Fruit fly (Drosophila melanogaster) whole organism, pupa: ENCODE results near the gene CG13364.
A peak's percentile ranks its signal among the peaks of the same experiment; 100 is the strongest.

Experiments
- CG10348 ChIP-seq: fragments of 200-800 bp; sonication (Bioruptor generic); IDR thresholded peaks from 2 replicates; pipeline ENCODE4 v1.3.6; 2022; ENCODE audit warnings: missing biosample characterization, missing genetic modification characterization
- CG12605 ChIP-seq: fragments of 200-800 bp; sonication (Bioruptor generic); IDR thresholded peaks from 2 replicates; pipeline ENCODE4 v1.3.6; 2022; ENCODE audit warnings: missing biosample characterization, missing genetic modification characterization
- CG13204 ChIP-seq: fragments of 200-800 bp; sonication (Bioruptor generic); optimal IDR thresholded peaks from 2 replicates; lab custom pipeline; 2018; ENCODE audit warnings: missing biosample characterization, mild to moderate bottlenecking, missing genetic modification characterization, moderate library complexity
- CG14655 ChIP-seq: fragments of 200-800 bp; sonication (Bioruptor generic); optimal IDR thresholded peaks from 3 replicates; lab custom pipeline; 2017; ENCODE audit warnings: mild to moderate bottlenecking, missing biosample characterization, missing genetic modification reagents, missing genetic modification characterization
- CG15710 ChIP-seq: fragments of 200-800 bp; sonication (Bioruptor generic); optimal IDR thresholded peaks from 2 replicates; lab custom pipeline; 2018; ENCODE audit warnings: missing biosample characterization, mild to moderate bottlenecking, missing genetic modification characterization, moderate library complexity
- CG17806 ChIP-seq: fragments of 200-800 bp; sonication (Bioruptor generic); optimal IDR thresholded peaks from 2 replicates; lab custom pipeline; 2018; ENCODE audit warnings: missing biosample characterization, mild to moderate bottlenecking, missing genetic modification characterization, moderate library complexity
- CG32121 ChIP-seq: fragments of 200-800 bp; sonication (Bioruptor generic); IDR thresholded peaks from 2 replicates; pipeline ENCODE4 v1.3.6; 2022; ENCODE audit warnings: missing biosample characterization, missing genetic modification characterization
- CG34367 ChIP-seq: fragments of 200-800 bp; sonication (Bioruptor generic); optimal IDR thresholded peaks from 2 replicates; lab custom pipeline; 2018; ENCODE audit warnings: missing biosample characterization, mild to moderate bottlenecking, missing genetic modification characterization
- CG4496 ChIP-seq: fragments of 200-800 bp; sonication (Bioruptor generic); IDR thresholded peaks from 3 replicates; pipeline ENCODE4 v1.3.6; 2022; ENCODE audit warnings: missing biosample characterization, missing genetic modification characterization
- CG8159 ChIP-seq: fragments of 200-800 bp; sonication (Bioruptor generic); optimal IDR thresholded peaks from 3 replicates; lab custom pipeline; 2018; ENCODE audit warnings: missing biosample characterization, mild to moderate bottlenecking, missing genetic modification characterization, moderate library complexity
- CG8301 ChIP-seq: fragments of 200-800 bp; sonication (Bioruptor generic); optimal IDR thresholded peaks from 2 replicates; lab custom pipeline; 2018; ENCODE audit warnings: missing biosample characterization, mild to moderate bottlenecking, missing genetic modification characterization
- CG9948 ChIP-seq: fragments of 200-800 bp; sonication (Bioruptor generic); optimal IDR thresholded peaks from 2 replicates; lab custom pipeline; 2018; ENCODE audit warnings: missing biosample characterization, mild to moderate bottlenecking, missing genetic modification characterization, moderate library complexity
- D1 ChIP-seq: fragments of 200-800 bp; sonication (Bioruptor generic); optimal IDR thresholded peaks from 2 replicates; lab custom pipeline; 2018; ENCODE audit warnings: missing biosample characterization, mild to moderate bottlenecking, missing genetic modification characterization, moderate library complexity
- EcR ChIP-seq: fragments of 200-800 bp; sonication (Bioruptor generic); optimal IDR thresholded peaks from 3 replicates; lab custom pipeline; 2019; ENCODE audit warnings: missing biosample characterization, missing genetic modification characterization, mild to moderate bottlenecking, moderate library complexity, missing genetic modification reagents
- Ets98B ChIP-seq: fragments of 200-800 bp; sonication (Bioruptor generic); IDR thresholded peaks from 2 replicates; pipeline ENCODE4 v1.3.6; 2022; ENCODE audit warnings: missing biosample characterization, missing genetic modification characterization
- Pif1A ChIP-seq: fragments of 200-800 bp; sonication (Bioruptor generic); optimal IDR thresholded peaks from 3 replicates; lab custom pipeline; 2016; ENCODE audit warnings: missing biosample characterization, missing genetic modification characterization
- Pif1B ChIP-seq: fragments of 200-800 bp; sonication (Bioruptor generic); optimal IDR thresholded peaks from 3 replicates; lab custom pipeline; 2016; ENCODE audit warnings: missing biosample characterization, missing genetic modification characterization
- Snoo ChIP-seq: fragments of 200-800 bp; sonication (Bioruptor generic); optimal IDR thresholded peaks from 3 replicates; lab custom pipeline; 2017; ENCODE audit warnings: missing biosample characterization, mild to moderate bottlenecking, missing genetic modification characterization, inconsistent platforms
- fd96Ca ChIP-seq: fragments of 200-800 bp; sonication (Bioruptor generic); IDR thresholded peaks from 3 replicates; pipeline ENCODE4 v1.3.6; 2022; ENCODE audit warnings: missing biosample characterization, missing genetic modification characterization
- gl ChIP-seq: fragments of 200-800 bp; sonication (Bioruptor generic); optimal IDR thresholded peaks from 2 replicates; lab custom pipeline; 2018; ENCODE audit warnings: missing biosample characterization, mild to moderate bottlenecking, missing genetic modification characterization
- rn ChIP-seq: fragments of 200-800 bp; sonication (Bioruptor generic); IDR thresholded peaks from 2 replicates; pipeline ENCODE4 v1.3.6; 2022; ENCODE audit warnings: missing biosample characterization, missing genetic modification characterization

CG13364 gene

DNA sequence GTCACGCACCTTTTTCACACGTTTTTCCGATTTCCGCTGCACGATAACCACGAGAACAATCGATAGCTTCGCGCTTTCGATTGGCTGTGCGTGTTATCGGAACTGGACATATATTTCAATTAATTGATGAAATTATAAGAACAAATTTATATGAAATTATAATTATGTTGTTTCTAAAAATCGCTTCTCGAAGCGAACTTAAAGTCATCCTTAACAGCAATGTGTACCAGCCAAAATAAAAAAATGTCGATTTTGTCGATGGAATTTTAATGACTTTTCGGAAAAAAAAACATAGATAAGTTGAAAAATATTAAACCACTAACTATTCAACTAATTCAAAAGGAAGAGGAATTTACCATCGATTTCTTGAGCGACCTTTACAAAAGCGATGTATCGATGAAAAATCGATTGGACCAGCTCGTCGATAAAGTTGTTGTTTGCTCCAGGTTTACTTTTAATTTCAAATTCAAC lies at the start of gene CG13364, which contains the start of gene Hinfp:
Gene CG13364, minus strand, starts transcription at position 47 of the 471 bp plus-strand sequence.
Gene Hinfp, plus strand, starts transcription at position 386 of the 471 bp plus-strand sequence.
- TF ChIP-seq CG15710 (tag; lab: Kevin White, UChicago): no peak
- no peak for TF ChIP-seq CG13204 (GFP tag; lab: Kevin White, UChicago)
- TF ChIP-seq CG10348: no peak
- no peak for TF ChIP-seq Pif1A (GFP tag; lab: Kevin White, UChicago)
- TF ChIP-seq CG12605 (GFP tag; lab: Robert Waterston, UW): no peak
- no peak for TF ChIP-seq CG4496
- TF ChIP-seq D1 (tag; lab: Kevin White, UChicago): no peak
- TF ChIP-seq CG14655: no peak
- TF ChIP-seq CG34367 (tag; lab: Kevin White, UChicago): no peak
- TF ChIP-seq fd96Ca (GFP tag; lab: Robert Waterston, UW): no peak
- no peak for TF ChIP-seq CG8159 (tag; lab: Kevin White, UChicago)
- TF ChIP-seq Snoo (tag; lab: Kevin White, UChicago): no peak

DNA sequence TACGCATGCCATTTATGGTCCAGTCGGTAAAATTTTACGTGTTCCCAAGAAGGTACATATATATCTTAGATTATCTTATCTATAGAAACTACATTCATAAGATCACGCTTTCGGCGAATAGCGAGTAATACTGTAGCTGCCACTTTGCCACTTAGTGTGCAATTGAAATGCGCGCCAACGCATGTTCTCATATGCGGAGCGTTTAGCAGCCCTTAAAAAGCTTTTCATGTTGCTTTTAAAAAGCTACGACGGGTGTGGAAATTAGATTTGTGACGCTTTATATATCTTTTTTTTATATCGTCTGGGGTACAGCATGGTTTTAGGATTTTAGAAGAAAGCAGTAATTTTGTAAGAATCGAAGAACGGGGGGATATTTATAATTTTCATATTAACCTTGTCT lies 33.0 kb upstream of the CG13364 start:
- TF ChIP-seq CG15710 (tag; lab: Kevin White, UChicago) (no peak), rn (GFP tag; lab: Robert Waterston, UW) (no peak), EcR (GFP tag; lab: Kevin White, UChicago) (no peak), CG32121 (no peak), Pif1B (GFP tag; lab: Kevin White, UChicago) (no peak), CG10348 (no peak), fd96Ca (GFP tag; lab: Robert Waterston, UW) (no peak), CG13204 (GFP tag; lab: Kevin White, UChicago) (no peak), CG12605 (GFP tag; lab: Robert Waterston, UW) (no peak), Pif1A (GFP tag; lab: Kevin White, UChicago) (no peak), CG8301 (tag; lab: Kevin White, UChicago) (no peak), CG8159 (tag; lab: Kevin White, UChicago) (no peak), CG9948 (no peak), Snoo (tag; lab: Kevin White, UChicago) (no peak)

DNA sequence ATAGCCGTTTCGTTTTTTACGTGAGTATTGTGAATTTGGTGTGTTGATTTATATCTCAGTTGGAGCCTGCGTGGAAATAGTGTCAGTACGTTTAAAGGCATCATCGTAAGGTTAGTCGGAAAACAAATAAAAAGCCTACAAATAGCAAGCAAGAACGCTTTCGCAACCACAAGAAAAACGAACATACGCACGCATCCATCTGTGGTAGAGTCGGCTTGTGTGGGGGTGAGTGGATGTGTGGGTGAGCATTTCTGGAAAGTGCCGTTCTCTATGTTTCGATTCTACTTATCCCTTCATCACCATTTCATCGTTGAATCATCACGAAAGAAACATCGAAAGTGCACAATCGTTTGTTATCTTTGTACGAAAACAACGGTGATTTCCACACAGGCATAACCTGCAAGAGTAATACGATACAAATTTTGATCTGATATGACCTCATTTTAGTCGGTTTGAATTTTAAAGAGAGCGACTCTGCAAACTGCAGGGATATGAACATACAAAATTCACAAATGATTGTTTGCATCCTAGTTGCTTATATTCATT lies 31.4 kb upstream of the CG13364 start:
- TF ChIP-seq Snoo (tag; lab: Kevin White, UChicago): no peak
- TF ChIP-seq CG17806 (tag; lab: Kevin White, UChicago): no peak
- TF ChIP-seq CG9948: no peak
- no peak for TF ChIP-seq CG4496
- no peak for TF ChIP-seq CG34367 (tag; lab: Kevin White, UChicago)
- TF ChIP-seq Pif1B (GFP tag; lab: Kevin White, UChicago): no peak
- no peak for TF ChIP-seq CG8301 (tag; lab: Kevin White, UChicago)
- TF ChIP-seq rn (GFP tag; lab: Robert Waterston, UW): no peak
- no peak for TF ChIP-seq CG8159 (tag; lab: Kevin White, UChicago)
- no peak for TF ChIP-seq gl (tag; lab: Kevin White, UChicago)

DNA sequence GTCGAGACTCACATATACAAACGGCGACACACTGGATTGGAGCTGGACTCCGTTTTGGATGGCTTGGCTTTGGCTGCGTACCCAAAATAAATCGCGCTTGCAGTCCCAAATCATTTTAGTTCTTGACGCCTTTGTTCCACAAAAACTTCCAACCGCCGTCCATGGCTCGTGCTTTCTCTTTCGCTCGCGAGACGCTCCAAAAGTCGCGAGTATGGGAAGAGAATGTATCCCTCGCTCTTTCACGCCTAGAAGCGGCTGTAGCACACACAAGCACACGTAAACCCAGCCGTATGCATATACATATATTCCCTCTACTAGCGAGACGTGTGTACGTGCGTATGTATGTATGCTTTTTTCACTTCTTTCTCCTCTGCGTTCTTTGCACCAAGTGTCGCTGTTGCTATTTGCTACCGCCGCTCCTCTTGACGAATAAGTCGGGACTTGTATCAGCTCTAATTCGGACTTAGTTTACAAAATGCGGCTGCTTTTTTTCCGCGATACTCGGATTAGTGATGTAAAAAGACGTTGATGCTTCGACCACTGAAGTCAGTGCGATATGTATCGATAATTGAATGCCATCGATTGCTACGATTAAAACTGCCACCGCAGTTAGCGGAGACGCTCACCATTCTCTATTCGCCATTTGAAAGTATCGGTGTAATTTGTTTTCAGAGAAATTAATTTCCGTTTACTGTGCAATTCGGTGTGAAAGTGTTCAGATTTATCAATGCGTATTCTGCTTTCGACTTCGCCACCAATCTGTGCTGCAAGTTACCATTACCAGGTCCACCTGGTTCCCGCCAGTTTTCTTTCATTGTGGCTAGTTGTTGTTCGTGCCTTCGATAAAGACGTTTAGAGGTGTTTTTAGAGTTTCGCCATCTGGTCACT lies 30.7 kb upstream of the CG13364 start, which contains the start of the genes Hmt4-20 and SkpA:
Gene Hmt4-20, minus strand, starts transcription at position 542 of the 888 bp plus-strand sequence.
Gene SkpA, plus strand, starts transcription at position 623 of the 888 bp plus-strand sequence.
- TF ChIP-seq CG10348: no peak
- no peak for TF ChIP-seq CG4496
- no peak for TF ChIP-seq Snoo (tag; lab: Kevin White, UChicago)
- no peak for TF ChIP-seq CG13204 (GFP tag; lab: Kevin White, UChicago)
- TF ChIP-seq Pif1A (GFP tag; lab: Kevin White, UChicago): no peak
- no peak for TF ChIP-seq CG8159 (tag; lab: Kevin White, UChicago)
- TF ChIP-seq rn (GFP tag; lab: Robert Waterston, UW): no peak
- TF ChIP-seq gl (tag; lab: Kevin White, UChicago): no peak
- TF ChIP-seq CG32121: no peak
- no peak for TF ChIP-seq EcR (GFP tag; lab: Kevin White, UChicago)
- TF ChIP-seq CG12605 (GFP tag; lab: Robert Waterston, UW): no peak
- TF ChIP-seq CG8301 (tag; lab: Kevin White, UChicago): no peak
- no peak for TF ChIP-seq CG9948
- no peak for TF ChIP-seq CG15710 (tag; lab: Kevin White, UChicago)
- TF ChIP-seq CG17806 (tag; lab: Kevin White, UChicago): no peak
- TF ChIP-seq CG34367 (tag; lab: Kevin White, UChicago): no peak
- no peak for TF ChIP-seq D1 (tag; lab: Kevin White, UChicago)

DNA sequence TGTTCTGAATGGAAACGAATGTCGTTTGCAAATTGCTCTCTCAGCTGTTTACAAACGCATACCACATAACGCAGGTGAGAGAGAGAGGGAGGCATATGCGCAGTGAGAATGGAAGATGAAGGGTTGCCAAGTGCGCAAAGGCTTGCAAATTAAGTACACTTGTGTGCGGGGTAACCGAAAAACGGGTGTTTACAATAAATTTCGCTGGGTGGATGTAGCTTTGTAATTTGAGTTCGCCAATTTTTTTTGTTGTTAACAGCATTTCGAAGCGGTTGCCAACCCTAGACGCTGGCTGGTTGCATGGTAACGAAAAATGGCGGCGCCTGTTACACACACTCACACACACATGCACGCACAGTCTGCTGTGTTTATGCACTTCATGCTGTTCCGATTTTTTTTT lies 29.9 kb upstream of the CG13364 start:
- TF ChIP-seq CG13204 (GFP tag; lab: Kevin White, UChicago): no peak
- peak; percentile 95 for TF ChIP-seq Pif1A (GFP tag; lab: Kevin White, UChicago)
- peak; percentile 89 for TF ChIP-seq gl (tag; lab: Kevin White, UChicago)
- TF ChIP-seq rn (GFP tag; lab: Robert Waterston, UW): peak; percentile 91
- peak; percentile 94 for TF ChIP-seq CG15710 (tag; lab: Kevin White, UChicago)
- TF ChIP-seq CG8301 (tag; lab: Kevin White, UChicago): peak; percentile 93
- no peak for TF ChIP-seq CG14655
- peak; percentile 97 for TF ChIP-seq CG12605 (GFP tag; lab: Robert Waterston, UW)
- peak; percentile 99 for TF ChIP-seq fd96Ca (GFP tag; lab: Robert Waterston, UW)
- TF ChIP-seq CG32121: peak; percentile 98
- TF ChIP-seq EcR (GFP tag; lab: Kevin White, UChicago): no peak
- TF ChIP-seq Ets98B: peak; percentile 99
- peak; percentile 91 for TF ChIP-seq CG17806 (tag; lab: Kevin White, UChicago)
- TF ChIP-seq Snoo (tag; lab: Kevin White, UChicago): peak; percentile 95
- peak; percentile 99 for TF ChIP-seq CG4496
- peak; percentile 94 for TF ChIP-seq Pif1B (GFP tag; lab: Kevin White, UChicago)
- TF ChIP-seq D1 (tag; lab: Kevin White, UChicago): no peak
- TF ChIP-seq CG9948: peak; percentile 87
- peak; percentile 88 for TF ChIP-seq CG10348
- TF ChIP-seq CG34367 (tag; lab: Kevin White, UChicago): peak; percentile 94
- peak; percentile 90 for TF ChIP-seq CG8159 (tag; lab: Kevin White, UChicago)
